Worm (Caenorhabditis elegans) whole organism, L3 larva: ENCODE data around the gene K02F3.12.

Experiments used
- pha-4 ChIP-seq: fragments of 150-350 bp; optimal IDR thresholded peaks from 2 replicates; lab custom pipeline; 2014; ENCODE audit warnings: missing biosample characterization, missing genetic modification reagents, missing genetic modification characterization
- snpc-4 ChIP-seq: fragments of 150-350 bp; optimal IDR thresholded peaks from 2 replicates; lab custom pipeline; 2014; ENCODE audit warnings: missing biosample characterization, missing genetic modification characterization

DNA sequence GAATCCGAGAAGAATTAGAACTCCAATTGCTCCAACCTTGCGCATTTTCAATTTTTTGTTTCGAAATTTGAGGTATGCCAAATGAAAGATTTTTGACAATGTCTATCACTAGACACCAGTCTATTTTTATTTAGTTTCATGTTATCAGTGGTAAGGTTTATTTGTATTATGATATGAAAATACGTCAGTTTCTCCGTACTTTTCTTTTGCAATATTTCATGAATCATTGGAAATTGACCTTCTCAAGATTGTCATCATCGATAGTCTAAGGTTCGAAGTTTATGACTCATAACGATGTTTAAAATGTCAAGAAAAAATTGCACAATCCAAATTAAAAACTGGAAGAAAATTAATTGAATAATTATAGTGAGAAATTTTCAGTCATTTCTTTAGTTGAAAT is 17.1 kb downstream of the K02F3.12 start, which contains the start of gene clc-19:
- TF ChIP-seq snpc-4 = no peak
- TF ChIP-seq pha-4 (tag; lab: Kevin White, UChicago) = no peak
